Worm (Caenorhabditis elegans): Measurements from ENCODE around the gene K01A6.8.

The K01A6.8 gene

DNA sequence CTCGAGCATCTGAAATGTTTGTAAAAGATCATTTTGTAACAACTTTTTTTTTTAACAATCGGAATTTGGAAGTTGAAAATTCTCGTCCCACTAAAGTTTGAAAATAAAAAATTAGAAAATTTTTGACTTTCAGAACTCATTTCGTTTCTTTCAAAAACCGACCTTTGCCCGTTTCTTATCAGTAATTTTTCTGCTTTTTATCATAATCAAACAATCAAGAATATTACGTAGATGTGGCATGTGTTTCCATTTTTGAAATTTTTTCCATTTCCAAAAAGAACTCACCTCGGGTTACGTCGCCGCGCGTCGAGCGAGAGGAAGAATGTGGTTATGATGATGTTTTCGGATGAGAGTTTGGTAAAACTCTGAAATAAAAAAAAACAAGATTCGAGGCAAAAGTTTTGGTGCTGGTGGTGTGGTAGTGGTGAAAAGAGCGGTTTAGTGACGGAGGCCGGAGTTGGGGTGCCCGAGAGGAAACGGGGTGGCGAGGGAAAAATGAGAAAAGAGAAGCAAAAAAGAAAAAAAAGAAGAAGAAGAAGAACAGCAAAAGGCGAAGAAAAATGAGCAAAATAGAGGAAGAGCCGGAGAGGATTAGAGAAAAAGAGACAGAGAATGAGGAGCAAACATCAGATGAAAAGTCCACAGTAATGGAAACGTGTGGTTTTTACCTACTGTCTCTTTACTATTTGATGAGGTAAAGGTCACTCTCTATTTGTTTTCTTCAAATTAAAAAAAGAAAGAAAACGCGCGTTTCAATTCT is 23.7 kb upstream of the K01A6.8 start, which contains the start of gene T12A7.2:
T12A7.2 (minus strand) TSS at position 412 of the 760 bp plus-strand sequence.
- TF ChIP-seq nhr-129 (tag; optimal IDR thresholded peaks at IDR 0.05) (no peak), lin-11 (tag; optimal IDR thresholded peaks at IDR 0.05) (no peak), skn-1 (tag; optimal IDR thresholded peaks at IDR 0.05) (no peak), sma-9 (GFP tag; optimal IDR thresholded peaks at IDR 0.05) (peak; percentile 35), sma-9 (tag; optimal IDR thresholded peaks at IDR 0.05) (no peak), ceh-16 (tag; optimal IDR thresholded peaks at IDR 0.05) (no peak), mdl-1 (tag; optimal IDR thresholded peaks at IDR 0.05) (no peak), nhr-77 (tag; optimal IDR thresholded peaks at IDR 0.05) (no peak), mab-5 (tag; optimal IDR thresholded peaks at IDR 0.05) (no peak), ztf-1 (GFP tag; conservative IDR thresholded peaks at IDR 0.05) (no peak), nhr-12 (tag; optimal IDR thresholded peaks at IDR 0.05) (no peak), sem-4 (tag; optimal IDR thresholded peaks at IDR 0.05) (no peak), F13H6.1 (tag; optimal IDR thresholded peaks at IDR 0.05) (peak; percentile 36), nhr-23 (tag; optimal IDR thresholded peaks at IDR 0.05) (no peak), Y55F3AM.14 (GFP tag; optimal IDR thresholded peaks at IDR 0.05) (no peak), unc-55 (GFP tag; optimal IDR thresholded peaks at IDR 0.05) (peak; percentile 54), zag-1 (tag; optimal IDR thresholded peaks at IDR 0.05) (no peak)

DNA sequence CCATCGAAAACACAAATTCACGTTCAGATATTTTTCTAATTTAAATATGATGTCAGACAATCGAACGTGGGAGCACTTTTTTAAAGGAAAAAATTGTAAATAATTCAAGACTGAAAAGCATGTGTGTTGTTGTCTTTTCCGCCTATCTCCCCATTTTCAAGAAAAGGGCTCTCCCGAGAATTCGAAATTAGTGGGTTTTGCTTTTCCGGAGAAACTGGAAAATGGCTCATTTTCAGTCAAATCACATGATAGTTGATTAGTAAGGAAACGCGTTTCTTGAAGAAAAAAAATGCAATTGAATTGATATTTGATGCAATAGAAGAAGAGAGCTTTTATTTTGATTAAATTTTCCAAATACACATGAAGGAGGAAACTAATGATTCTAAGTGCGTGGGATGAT is 22.7 kb upstream of the K01A6.8 start:
- TF ChIP-seq C34F6.9 (tag; optimal IDR thresholded peaks at IDR 0.05): peak; percentile 15
- peak; percentile 10 for TF ChIP-seq unc-55 (GFP tag; optimal IDR thresholded peaks at IDR 0.05)
- no peak for TF ChIP-seq nhr-21 (tag; optimal IDR thresholded peaks at IDR 0.05)
- no peak for TF ChIP-seq R02D3.7 (tag; optimal IDR thresholded peaks at IDR 0.05)
- peak; percentile 8 for TF ChIP-seq nhr-6 (tag; optimal IDR thresholded peaks at IDR 0.05)
- peak in 1 of 2 experiments; percentile 49 for TF ChIP-seq lsy-2 (tag; optimal IDR thresholded peaks at IDR 0.05)
- TF ChIP-seq ztf-11 (tag; optimal IDR thresholded peaks at IDR 0.05): no peak
- peak; percentile 29 for TF ChIP-seq crh-2 (tag; optimal IDR thresholded peaks at IDR 0.05)
- no peak for TF ChIP-seq ZK546.5 (tag; optimal IDR thresholded peaks at IDR 0.05)
- TF ChIP-seq F13H6.1 (tag; optimal IDR thresholded peaks at IDR 0.05): no peak

DNA sequence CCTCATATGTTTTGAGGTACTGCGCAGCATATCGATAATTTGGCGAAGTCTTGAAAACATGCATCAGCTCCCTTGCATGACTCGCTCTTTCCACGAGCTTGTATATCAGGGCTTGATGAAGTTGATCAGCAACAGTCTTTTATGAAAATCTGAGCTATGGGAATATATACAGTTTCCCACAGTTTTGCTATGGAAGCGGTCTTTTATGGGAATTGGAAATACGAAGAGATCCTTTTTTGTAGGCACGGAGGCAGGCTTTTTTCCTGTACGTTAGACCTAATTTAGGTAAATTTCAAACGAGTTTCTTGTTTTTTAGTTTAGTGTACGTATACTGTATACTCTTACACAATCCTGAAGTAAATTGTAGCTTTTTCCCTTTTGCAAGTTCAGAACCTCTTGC is 18.7 kb upstream of the K01A6.8 start, which contains the start of gene T12A7.9:
T12A7.9 (minus strand) TSS at position 101 of the 400 bp plus-strand sequence.
- TF ChIP-seq sma-9 (GFP tag; optimal IDR thresholded peaks at IDR 0.05): no peak
- TF ChIP-seq sma-9 (tag; optimal IDR thresholded peaks at IDR 0.05): no peak
- TF ChIP-seq nhr-21 (tag; optimal IDR thresholded peaks at IDR 0.05): no peak
- no peak for TF ChIP-seq nhr-129 (tag; optimal IDR thresholded peaks at IDR 0.05)
- no peak for TF ChIP-seq egl-27 (tag; optimal IDR thresholded peaks at IDR 0.05)
- no peak for TF ChIP-seq mab-5 (tag; optimal IDR thresholded peaks at IDR 0.05)
- TF ChIP-seq snpc-4 (tag; optimal IDR thresholded peaks at IDR 0.05): no peak
- TF ChIP-seq unc-55 (GFP tag; optimal IDR thresholded peaks at IDR 0.05): no peak
- no peak for TF ChIP-seq peb-1 (tag; optimal IDR thresholded peaks at IDR 0.05)
- no peak for TF ChIP-seq unc-62 (GFP tag; optimal IDR thresholded peaks at IDR 0.05)
- TF ChIP-seq gmeb-1 (tag; optimal IDR thresholded peaks at IDR 0.05): no peak
- no peak for TF ChIP-seq zag-1 (tag; optimal IDR thresholded peaks at IDR 0.05)
- no peak for TF ChIP-seq sem-4 (tag; optimal IDR thresholded peaks at IDR 0.05)
- no peak for TF ChIP-seq crh-2 (tag; optimal IDR thresholded peaks at IDR 0.05)
- TF ChIP-seq alr-1 (tag; optimal IDR thresholded peaks at IDR 0.05): no peak
- no peak for TF ChIP-seq ceh-16 (tag; optimal IDR thresholded peaks at IDR 0.05)

DNA sequence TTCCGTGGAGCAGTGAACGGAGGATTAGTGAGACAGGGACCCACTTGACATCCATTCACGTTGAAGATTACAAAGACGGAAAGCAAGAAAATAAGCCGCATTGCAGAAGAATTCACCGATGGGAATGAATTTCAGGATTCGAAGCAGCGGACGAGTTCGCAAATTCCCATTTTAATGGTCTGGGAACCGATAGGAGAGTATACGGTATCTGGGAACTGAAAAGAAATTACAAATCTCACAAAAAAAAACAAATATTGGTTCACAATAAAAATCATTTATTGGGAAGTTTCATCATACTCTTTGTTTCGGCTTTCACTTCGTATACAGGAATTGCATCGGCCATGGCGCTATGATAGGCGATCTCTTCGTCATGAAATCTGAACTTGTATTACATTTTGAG is 17.8 kb upstream of the K01A6.8 start, which contains the start of gene T12A7.10:
T12A7.10 (minus strand) TSS at position 101 of the 400 bp plus-strand sequence.
- TF ChIP-seq nhr-10 (tag; optimal IDR thresholded peaks at IDR 0.05): no peak
- TF ChIP-seq nhr-6 (tag; optimal IDR thresholded peaks at IDR 0.05): no peak
- no peak for TF ChIP-seq unc-62 (GFP tag; optimal IDR thresholded peaks at IDR 0.05)
- no peak for TF ChIP-seq sma-9 (GFP tag; optimal IDR thresholded peaks at IDR 0.05)
- TF ChIP-seq sma-9 (tag; optimal IDR thresholded peaks at IDR 0.05): no peak
- TF ChIP-seq ama-1 (optimal IDR thresholded peaks at IDR 0.05): no peak
- no peak for TF ChIP-seq Y55F3AM.14 (GFP tag; optimal IDR thresholded peaks at IDR 0.05)

DNA sequence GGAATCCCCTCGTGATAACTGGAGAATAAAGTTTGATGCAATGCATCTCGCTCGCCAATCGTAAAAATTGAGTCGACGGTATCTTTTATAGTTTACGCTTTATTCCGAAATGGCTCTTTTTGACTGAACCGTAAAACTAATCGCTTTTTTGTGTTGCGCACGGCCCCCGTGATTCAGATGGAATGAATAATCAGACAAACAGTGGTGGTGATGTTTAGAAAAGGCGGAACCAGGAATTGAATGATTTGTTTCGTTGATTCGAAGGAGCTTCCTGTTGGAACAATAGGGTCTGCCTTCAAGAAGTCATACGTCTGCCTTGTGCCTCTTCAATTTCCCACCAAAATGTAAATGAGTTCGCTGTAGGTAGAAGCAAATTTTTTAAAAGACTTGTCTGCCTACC is 17.2 kb upstream of the K01A6.8 start, which contains the start of gene scl-18:
scl-18 (minus strand) TSS at position 101 of the 400 bp plus-strand sequence.
- no peak for TF ChIP-seq ztf-11 (tag; optimal IDR thresholded peaks at IDR 0.05)
- TF ChIP-seq ztf-1 (GFP tag; conservative IDR thresholded peaks at IDR 0.05): no peak
- TF ChIP-seq mbf-1 (tag; optimal IDR thresholded peaks at IDR 0.05): no peak
- no peak for TF ChIP-seq unc-39 (tag; optimal IDR thresholded peaks at IDR 0.05)
- TF ChIP-seq unc-55 (GFP tag; optimal IDR thresholded peaks at IDR 0.05): no peak
- TF ChIP-seq snpc-4 (tag; optimal IDR thresholded peaks at IDR 0.05): no peak
- TF ChIP-seq aly-2 (tag; optimal IDR thresholded peaks at IDR 0.05): no peak
- no peak for TF ChIP-seq elt-3 (tag; optimal IDR thresholded peaks at IDR 0.05)
- no peak for TF ChIP-seq crh-2 (tag; optimal IDR thresholded peaks at IDR 0.05)
- TF ChIP-seq F13H6.1 (tag; optimal IDR thresholded peaks at IDR 0.05): no peak
- no peak for TF ChIP-seq mab-5 (tag; optimal IDR thresholded peaks at IDR 0.05)
- TF ChIP-seq mdl-1 (tag; optimal IDR thresholded peaks at IDR 0.05): no peak
- TF ChIP-seq ceh-16 (tag; optimal IDR thresholded peaks at IDR 0.05): no peak
- TF ChIP-seq lsy-2 (tag; optimal IDR thresholded peaks at IDR 0.05): no peak
- no peak for TF ChIP-seq ceh-82 (tag; optimal IDR thresholded peaks at IDR 0.05)
- TF ChIP-seq nhr-6 (tag; optimal IDR thresholded peaks at IDR 0.05): no peak

Data from whole organism, L2 larva.